Fruit fly (Drosophila melanogaster) whole organism, embryonic: ENCODE measurements around the gene GlcAT-P.

ENCODE experiments used
- ATbp ChIP-seq: fragments of 200-800 bp; sonication (Bioruptor generic); optimal IDR thresholded peaks from 2 replicates; lab custom pipeline; 2017; ENCODE audit warnings: missing biosample characterization, mild to moderate bottlenecking, missing genetic modification characterization, missing genetic modification reagents
- Atf-2 ChIP-seq: fragments of 200-800 bp; sonication (Bioruptor generic); optimal IDR thresholded peaks from 2 replicates; lab custom pipeline; 2016; ENCODE audit warnings: missing biosample characterization, missing genetic modification characterization
- Bdp1 ChIP-seq: fragments of 200-800 bp; sonication (Bioruptor generic); optimal IDR thresholded peaks from 3 replicates; lab custom pipeline; 2016; ENCODE audit warnings: missing biosample characterization, missing genetic modification characterization
- Blimp-1 ChIP-seq: fragments of 200-800 bp; sonication (Bioruptor generic); optimal IDR thresholded peaks from 3 replicates; lab custom pipeline; 2018; ENCODE audit warnings: missing biosample characterization, missing genetic modification characterization, mild to moderate bottlenecking, moderate library complexity, missing genetic modification reagents
- Bteb2 ChIP-seq: fragments of 200-800 bp; sonication (Bioruptor generic); optimal IDR thresholded peaks from 2 replicates; lab custom pipeline; 2016; ENCODE audit warnings: missing biosample characterization, missing genetic modification characterization
- CG14667 ChIP-seq: fragments of 200-800 bp; sonication (Bioruptor generic); IDR thresholded peaks from 2 replicates; pipeline ENCODE4 v1.3.6; 2022; ENCODE audit warnings: missing biosample characterization, missing genetic modification characterization
- CG15601 ChIP-seq: fragments of 200-800 bp; sonication (Bioruptor generic); optimal IDR thresholded peaks from 3 replicates; lab custom pipeline; 2019; ENCODE audit warnings: missing biosample characterization, mild to moderate bottlenecking, missing genetic modification characterization, moderate library complexity
- CG15696 ChIP-seq: fragments of 200-800 bp; sonication (Bioruptor generic); optimal IDR thresholded peaks from 2 replicates; lab custom pipeline; 2019; ENCODE audit warnings: missing biosample characterization, mild to moderate bottlenecking, missing genetic modification characterization, moderate library complexity
- CG1792 ChIP-seq: fragments of 200-800 bp; sonication (Bioruptor generic); optimal IDR thresholded peaks from 2 replicates; lab custom pipeline; 2016; ENCODE audit warnings: missing biosample characterization, missing genetic modification characterization
- CG2678 ChIP-seq: fragments of 200-800 bp; sonication (Bioruptor generic); optimal IDR thresholded peaks from 3 replicates; lab custom pipeline; 2019; ENCODE audit warnings: missing biosample characterization, mild to moderate bottlenecking, missing genetic modification characterization, moderate library complexity
- CG31224 ChIP-seq: fragments of 200-800 bp; sonication (Bioruptor generic); IDR thresholded peaks from 2 replicates; pipeline ENCODE4 v1.3.6; 2022; ENCODE audit warnings: missing biosample characterization, missing genetic modification characterization
- CG32772 ChIP-seq: fragments of 200-800 bp; sonication (Bioruptor generic); IDR thresholded peaks from 2 replicates; pipeline ENCODE4 v1.3.6; 2022; ENCODE audit warnings: missing biosample characterization, missing genetic modification characterization
- CG3281 ChIP-seq: fragments of 200-800 bp; sonication (Bioruptor generic); optimal IDR thresholded peaks from 3 replicates; lab custom pipeline; 2017; ENCODE audit warnings: missing biosample characterization, mild to moderate bottlenecking, missing genetic modification characterization
- CG33557 ChIP-seq: fragments of 200-800 bp; sonication (Bioruptor generic); optimal IDR thresholded peaks from 2 replicates; lab custom pipeline; 2019; ENCODE audit warnings: missing biosample characterization, mild to moderate bottlenecking, missing genetic modification characterization, moderate library complexity
- CG4360 ChIP-seq: fragments of 200-800 bp; sonication (Bioruptor generic); IDR thresholded peaks from 2 replicates; pipeline ENCODE4 v1.3.6; 2022; ENCODE audit warnings: missing biosample characterization, missing genetic modification characterization
- CG6689 ChIP-seq: fragments of 200-800 bp; sonication (Bioruptor generic); IDR thresholded peaks from 2 replicates; pipeline ENCODE4 v1.3.6; 2022; ENCODE audit warnings: missing biosample characterization, missing genetic modification characterization
- CG8388 ChIP-seq: fragments of 200-800 bp; sonication (Bioruptor generic); optimal IDR thresholded peaks from 2 replicates; lab custom pipeline; 2019; ENCODE audit warnings: missing biosample characterization, mild to moderate bottlenecking, missing genetic modification characterization, moderate library complexity
- CG8478 ChIP-seq: fragments of >200 bp; optimal IDR thresholded peaks from 2 replicates; lab custom pipeline; 2018
- CG8765 ChIP-seq: fragments of 200-800 bp; sonication (Bioruptor generic); IDR thresholded peaks from 2 replicates; pipeline ENCODE4 v1.3.6; 2022; ENCODE audit warnings: missing biosample characterization, missing genetic modification characterization
- CG9817 ChIP-seq: fragments of 200-800 bp; sonication (Bioruptor generic); optimal IDR thresholded peaks from 2 replicates; lab custom pipeline; 2018; ENCODE audit warnings: missing biosample characterization, mild to moderate bottlenecking, missing genetic modification characterization, moderate library complexity
- Dbx ChIP-seq: fragments of 200-800 bp; sonication (Bioruptor generic); IDR thresholded peaks from 3 replicates; pipeline ENCODE4 v1.3.6; 2022; ENCODE audit warnings: missing biosample characterization, missing genetic modification characterization
- Dp ChIP-seq: fragments of 200-800 bp; sonication (Bioruptor generic); optimal IDR thresholded peaks from 2 replicates; lab custom pipeline; 2018; ENCODE audit warnings: missing biosample characterization, mild to moderate bottlenecking, missing genetic modification characterization, moderate library complexity
- Drgx ChIP-seq: fragments of 200-800 bp; sonication (Bioruptor generic); IDR thresholded peaks from 2 replicates; pipeline ENCODE4 v1.3.6; 2022; ENCODE audit warnings: missing biosample characterization, missing genetic modification characterization
- Eip74EF ChIP-seq, 2 experiments: fragments of 200-800 bp in 1 of 2; fragments of >200 bp in 1 of 2; sonication (Bioruptor generic) in 1 of 2; optimal IDR thresholded peaks; 2 replicates each; lab custom pipeline; 2017 to 2019; ENCODE audit warnings: missing biosample characterization in 2 of 2, missing genetic modification characterization in 2 of 2, mild to moderate bottlenecking in 1 of 2, moderate library complexity in 1 of 2
- GATAe ChIP-seq: fragments of 200-800 bp; sonication (Bioruptor generic); conservative IDR thresholded peaks from 2 replicates; pipeline ENCODE4 v1.3.6; 2022; ENCODE audit warnings: missing biosample characterization, missing genetic modification characterization
- Mrtf ChIP-seq: fragments of 200-800 bp; sonication (Bioruptor generic); IDR thresholded peaks from 3 replicates; pipeline ENCODE4 v1.3.6; 2022; ENCODE audit warnings: missing biosample characterization, missing genetic modification characterization
- Six4 ChIP-seq: fragments of 200-800 bp; sonication (Bioruptor generic); optimal IDR thresholded peaks from 2 replicates; lab custom pipeline; 2016; ENCODE audit warnings: missing biosample characterization, missing genetic modification characterization
- Tbp ChIP-seq: fragments of >200 bp; optimal IDR thresholded peaks from 2 replicates; lab custom pipeline; 2018; ENCODE audit warnings: missing biosample characterization, missing genetic modification characterization
- ac ChIP-seq: fragments of 200-800 bp; sonication (Bioruptor generic); optimal IDR thresholded peaks from 3 replicates; lab custom pipeline; 2017; ENCODE audit warnings: missing biosample characterization, mild to moderate bottlenecking, missing genetic modification characterization
- amos ChIP-seq: fragments of 200-800 bp; sonication (Bioruptor generic); IDR thresholded peaks from 2 replicates; pipeline ENCODE4 v1.3.6; 2022; ENCODE audit warnings: missing biosample characterization, missing genetic modification characterization; ENCODE audit not compliant: partially characterized antibody
- bbx ChIP-seq: fragments of 200-800 bp; sonication (Bioruptor generic); IDR thresholded peaks from 2 replicates; pipeline ENCODE4 v1.3.6; 2022; ENCODE audit warnings: missing biosample characterization, missing genetic modification characterization; ENCODE audit not compliant: partially characterized antibody
- bcd ChIP-seq: fragments of 200-800 bp; sonication (Bioruptor generic); optimal IDR thresholded peaks from 2 replicates; lab custom pipeline; 2017; ENCODE audit warnings: missing biosample characterization, mild to moderate bottlenecking, missing genetic modification characterization
- da ChIP-seq: fragments of 200-800 bp; sonication (Bioruptor generic); optimal IDR thresholded peaks from 2 replicates; lab custom pipeline; 2016; ENCODE audit warnings: missing biosample characterization, missing genetic modification characterization
- emc ChIP-seq: fragments of 200-800 bp; sonication (Bioruptor generic); optimal IDR thresholded peaks from 2 replicates; lab custom pipeline; 2016; ENCODE audit warnings: missing biosample characterization, missing genetic modification characterization
- gsb ChIP-seq: fragments of 200-800 bp; sonication (Bioruptor generic); IDR thresholded peaks from 2 replicates; pipeline ENCODE4 v1.3.6; 2022; ENCODE audit warnings: missing biosample characterization, missing genetic modification characterization
- hbn ChIP-seq: fragments of 200-800 bp; sonication (Bioruptor generic); IDR thresholded peaks from 2 replicates; pipeline ENCODE4 v1.3.6; 2022; ENCODE audit warnings: missing biosample characterization, missing genetic modification characterization; ENCODE audit not compliant: partially characterized antibody
- ind ChIP-seq: fragments of 200-800 bp; sonication (Bioruptor generic); optimal IDR thresholded peaks from 3 replicates; lab custom pipeline; 2016; ENCODE audit warnings: missing biosample characterization, missing genetic modification characterization
- klu ChIP-seq: fragments of 200-800 bp; sonication (Bioruptor generic); IDR thresholded peaks from 2 replicates; pipeline ENCODE4 v1.3.6; 2022; ENCODE audit warnings: missing biosample characterization, missing genetic modification characterization
- kni ChIP-seq: fragments of 200-800 bp; sonication (Bioruptor generic); optimal IDR thresholded peaks from 3 replicates; lab custom pipeline; 2017; ENCODE audit warnings: mild to moderate bottlenecking, missing biosample characterization, missing genetic modification reagents, missing genetic modification characterization
- lola ChIP-seq, 3 experiments: fragments of >200 bp in 2 of 3; fragments of 200-800 bp in 1 of 3; sonication (Bioruptor generic) in 1 of 3; optimal IDR thresholded peaks; 2 replicates each; lab custom pipeline; 2017 to 2019; ENCODE audit warnings: missing biosample characterization in 3 of 3, missing genetic modification characterization in 3 of 3, mild to moderate bottlenecking in 1 of 3, moderate library complexity in 1 of 3
- mirr ChIP-seq: fragments of 200-800 bp; sonication (Bioruptor generic); optimal IDR thresholded peaks from 3 replicates; lab custom pipeline; 2018; ENCODE audit warnings: missing biosample characterization, mild to moderate bottlenecking, missing genetic modification characterization
- mld ChIP-seq: fragments of 200-800 bp; sonication (Bioruptor generic); IDR thresholded peaks from 3 replicates; pipeline ENCODE4 v1.3.6; 2022; ENCODE audit warnings: missing biosample characterization, missing genetic modification characterization; ENCODE audit not compliant: partially characterized antibody
- otp ChIP-seq: fragments of 200-800 bp; sonication (Bioruptor generic); IDR thresholded peaks from 3 replicates; pipeline ENCODE4, ENCODE4 v1.3.6; 2022; ENCODE audit warnings: missing biosample characterization, missing genetic modification characterization
- pb ChIP-seq: fragments of 200-800 bp; sonication (Bioruptor generic); optimal IDR thresholded peaks from 3 replicates; lab custom pipeline; 2016; ENCODE audit warnings: missing biosample characterization, missing genetic modification characterization
- pfk ChIP-seq: fragments of 200-800 bp; sonication (Bioruptor generic); optimal IDR thresholded peaks from 2 replicates; lab custom pipeline; 2018; ENCODE audit warnings: missing biosample characterization, mild to moderate bottlenecking, missing genetic modification characterization, moderate library complexity
- pros ChIP-seq: fragments of 200-800 bp; sonication (Bioruptor generic); optimal IDR thresholded peaks from 3 replicates; lab custom pipeline; 2019; ENCODE audit warnings: missing biosample characterization, mild to moderate bottlenecking, missing genetic modification characterization, moderate library complexity
- slou ChIP-seq: fragments of 200-800 bp; sonication (Bioruptor generic); optimal IDR thresholded peaks from 3 replicates; lab custom pipeline; 2016; ENCODE audit warnings: missing biosample characterization, missing genetic modification characterization
- sob ChIP-seq: fragments of 200-800 bp; sonication (Bioruptor generic); IDR thresholded peaks from 2 replicates; pipeline ENCODE4 v1.3.6; 2022; ENCODE audit warnings: missing biosample characterization, missing genetic modification characterization

Gene GlcAT-P

DNA sequence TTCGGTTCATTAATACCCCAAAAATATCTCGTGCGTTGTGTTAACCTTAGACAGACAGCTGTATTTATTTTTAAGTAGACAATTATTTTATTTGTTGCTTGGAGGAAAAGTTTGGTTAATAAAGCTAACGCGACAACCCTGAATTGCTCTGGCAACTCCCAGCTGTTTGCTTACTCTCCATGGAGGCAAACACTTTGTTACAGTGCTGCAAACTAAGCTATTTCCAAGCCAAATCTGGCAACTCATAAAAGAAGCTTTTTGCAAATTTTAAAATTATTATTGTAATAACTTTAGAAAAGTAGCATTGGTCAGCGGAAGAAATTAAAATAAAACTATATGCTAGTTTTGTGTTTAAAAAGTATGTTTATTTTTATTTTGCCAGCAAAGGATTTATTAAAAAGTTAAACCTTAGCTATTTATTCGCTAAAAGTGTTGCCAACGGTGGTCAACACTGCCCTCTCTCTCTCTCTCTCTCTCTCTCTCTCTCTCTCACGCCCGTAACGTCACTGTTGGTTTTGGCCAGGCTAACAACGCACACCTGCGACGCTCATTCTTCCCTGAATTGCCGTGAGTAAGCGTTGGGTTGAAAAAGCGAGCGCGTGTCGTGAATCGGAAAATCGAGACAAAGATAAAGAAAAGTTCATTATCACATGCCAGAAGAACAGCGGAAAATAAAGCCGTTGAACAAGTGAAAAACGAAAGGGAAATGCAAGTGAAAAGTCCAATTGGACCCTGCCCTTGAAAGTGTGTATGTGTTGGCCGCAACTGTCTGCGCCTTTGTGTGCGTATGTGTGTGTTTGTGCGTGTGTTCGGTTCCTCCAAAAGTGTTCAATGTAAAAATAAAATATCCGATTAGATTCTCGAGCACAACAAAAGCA, 18.1 kb upstream of the GlcAT-P start (continued):
- TF ChIP-seq Bteb2 (GFP tag; lab: Kevin White, UChicago) (peak; percentile 93), lola (GFP tag; optimal IDR thresholded peaks at IDR 0.05; lab: Kevin White, UChicago) (peak in 1 of 3 experiments; percentile 63), GATAe (GFP tag; lab: Robert Waterston, UW) (0 out of 2 replicates have a peak, but pooled peaks have one; percentile 77), kni (GFP tag; lab: Kevin White, UChicago) (peak; percentile 79), hbn (0 out of 2 replicates have a peak, but pooled peaks have one; percentile 7), CG32772 (GFP tag; lab: Robert Waterston, UW) (peak; percentile 86), amos (peak; percentile 23; the same call in 1 of the 2 replicates), CG8765 (peak; percentile 81), CG15601 (peak; percentile 49), bbx (no peak), Blimp-1 (GFP tag; lab: Kevin White, UChicago) (peak; percentile 98), CG4360 (GFP tag; lab: Robert Waterston, UW) (peak; percentile 68), pros (no peak), pfk (GFP tag; lab: Kevin White, UChicago) (peak; percentile 20), Six4 (GFP tag; lab: Kevin White, UChicago) (peak; percentile 72), CG9817 (peak; percentile 83), ac (GFP tag; lab: Kevin White, UChicago) (no peak), Mrtf (peak; percentile 95), ATbp (peak; percentile 87), mld (GFP tag; lab: Robert Waterston, UW) (no peak), otp (GFP tag; lab: Robert Waterston, UW) (peak; percentile 90), klu (GFP tag; lab: Robert Waterston, UW) (peak; percentile 83), CG3281 (peak; percentile 90), Dp (GFP tag; lab: Kevin White, UChicago) (no peak), CG15696 (tag; lab: Kevin White, UChicago) (peak; percentile 52), CG8388 (GFP tag; lab: Kevin White, UChicago) (peak; percentile 86), sob (GFP tag; lab: Robert Waterston, UW) (peak; percentile 94), Drgx (GFP tag; lab: Robert Waterston, UW) (peak; percentile 98), CG1792 (GFP tag; lab: Kevin White, UChicago) (peak; percentile 85), emc (GFP tag; lab: Kevin White, UChicago) (peak; percentile 69), CG6689 (GFP tag; lab: Robert Waterston, UW) (peak; percentile 94), gsb (GFP tag; lab: Robert Waterston, UW) (peak; percentile 87), Dbx (peak; percentile 96), slou (peak; percentile 27), CG31224 (GFP tag; lab: Robert Waterston, UW) (peak; percentile 88), mirr (GFP tag; lab: Kevin White, UChicago) (peak; percentile 64), Tbp (peak; percentile 44), Atf-2 (GFP tag; lab: Kevin White, UChicago) (peak; percentile 78), CG2678 (tag; lab: Kevin White, UChicago) (peak; percentile 85), CG14667 (GFP tag; lab: Robert Waterston, UW) (peak; percentile 86), ind (GFP tag; lab: Kevin White, UChicago) (peak; percentile 90), Bdp1 (peak; percentile 69), CG33557 (GFP tag; lab: Kevin White, UChicago) (peak; percentile 30), Eip74EF (GFP tag; optimal IDR thresholded peaks at IDR 0.05; lab: Kevin White, UChicago) (peak in 1 of 2 experiments; percentile 36), pb (peak; percentile 86), bcd (GFP tag; lab: Kevin White, UChicago) (peak; percentile 84), CG8478 (lab: Kevin White, UChicago) (no peak), da (GFP tag; lab: Kevin White, UChicago) (peak; percentile 54)
